Fruit fly (Drosophila melanogaster): ENCODE data around the gene Pbp95.

Gene Pbp95

DNA sequence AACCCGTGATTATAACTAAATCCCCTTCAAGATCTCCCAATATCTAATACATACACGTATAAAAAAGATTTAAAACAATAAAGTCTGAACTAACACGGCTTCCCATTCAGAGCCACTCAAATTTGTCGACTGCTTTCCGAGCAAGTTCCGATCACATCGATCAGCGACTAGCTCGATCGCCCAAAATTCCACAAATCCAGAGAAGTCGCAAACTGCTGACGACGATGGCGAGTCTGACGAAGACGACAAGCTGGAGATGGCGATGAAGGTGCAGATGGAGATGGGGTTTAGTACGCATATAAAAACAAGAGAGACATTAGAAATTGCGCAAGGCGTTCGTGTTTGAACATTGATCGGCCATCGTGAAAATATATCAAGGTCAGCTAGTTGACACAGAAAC is 14.8 kb upstream of the Pbp95 start:
- no peak for TF ChIP-seq CG3919 (GFP tag; optimal IDR thresholded peaks at IDR 0.05)
- TF ChIP-seq CG31627 (GFP tag; optimal IDR thresholded peaks at IDR 0.05): no peak
- TF ChIP-seq Sox14 (GFP tag; optimal IDR thresholded peaks at IDR 0.05): no peak
- TF ChIP-seq achi (GFP tag; optimal IDR thresholded peaks at IDR 0.05): no peak
- no peak for TF ChIP-seq CG10631 (GFP tag; optimal IDR thresholded peaks at IDR 0.05)
- no peak for TF ChIP-seq CG1621 (tag; optimal IDR thresholded peaks at IDR 0.05)
- no peak for TF ChIP-seq esn (GFP tag; optimal IDR thresholded peaks at IDR 0.05)
- no peak for TF ChIP-seq CG16779 (tag; optimal IDR thresholded peaks at IDR 0.05)
- TF ChIP-seq CG8319 (GFP tag; optimal IDR thresholded peaks at IDR 0.05): no peak
- no peak for TF ChIP-seq fd59A (GFP tag; optimal IDR thresholded peaks at IDR 0.05)
- TF ChIP-seq fkh (GFP tag; optimal IDR thresholded peaks at IDR 0.05): no peak
- no peak for TF ChIP-seq Eip93F (GFP tag; optimal IDR thresholded peaks at IDR 0.05)
- TF ChIP-seq Sox102F (GFP tag; optimal IDR thresholded peaks at IDR 0.05): no peak
- TF ChIP-seq topi (GFP tag; optimal IDR thresholded peaks at IDR 0.05): no peak
- TF ChIP-seq CG9139 (GFP tag; optimal IDR thresholded peaks at IDR 0.05): no peak
- no peak for TF ChIP-seq pdm3 (GFP tag; optimal IDR thresholded peaks at IDR 0.05)
- no peak for TF ChIP-seq CG32006 (GFP tag; optimal IDR thresholded peaks at IDR 0.05)
- TF ChIP-seq CG11762 (GFP tag; optimal IDR thresholded peaks at IDR 0.05; ENCODE audit: insufficient read depth): no peak
- TF ChIP-seq CG11902 (GFP tag; optimal IDR thresholded peaks at IDR 0.05): no peak

dm6 chr3R:7999530-8000116 is 14.0 kb upstream of the Pbp95 start, which contains the start of gene PIG-H:
Gene PIG-H, plus strand, starts transcription at chr3R:7999832.
- TF ChIP-seq vri (GFP tag; optimal IDR thresholded peaks at IDR 0.05) (peak; percentile 84), Hr39 (GFP tag; optimal IDR thresholded peaks at IDR 0.05) (peak; percentile 16), esn (GFP tag; optimal IDR thresholded peaks at IDR 0.05) (peak; percentile 16), Sox14 (GFP tag; optimal IDR thresholded peaks at IDR 0.05) (peak; percentile 14), OdsH (GFP tag; optimal IDR thresholded peaks at IDR 0.05) (no peak), CG10669 (GFP tag; optimal IDR thresholded peaks at IDR 0.05) (no peak), Ets21C (GFP tag; optimal IDR thresholded peaks at IDR 0.05) (no peak), CG8119 (GFP tag; IDR thresholded peaks at IDR 0.05) (no peak), topi (GFP tag; optimal IDR thresholded peaks at IDR 0.05) (no peak)

DNA sequence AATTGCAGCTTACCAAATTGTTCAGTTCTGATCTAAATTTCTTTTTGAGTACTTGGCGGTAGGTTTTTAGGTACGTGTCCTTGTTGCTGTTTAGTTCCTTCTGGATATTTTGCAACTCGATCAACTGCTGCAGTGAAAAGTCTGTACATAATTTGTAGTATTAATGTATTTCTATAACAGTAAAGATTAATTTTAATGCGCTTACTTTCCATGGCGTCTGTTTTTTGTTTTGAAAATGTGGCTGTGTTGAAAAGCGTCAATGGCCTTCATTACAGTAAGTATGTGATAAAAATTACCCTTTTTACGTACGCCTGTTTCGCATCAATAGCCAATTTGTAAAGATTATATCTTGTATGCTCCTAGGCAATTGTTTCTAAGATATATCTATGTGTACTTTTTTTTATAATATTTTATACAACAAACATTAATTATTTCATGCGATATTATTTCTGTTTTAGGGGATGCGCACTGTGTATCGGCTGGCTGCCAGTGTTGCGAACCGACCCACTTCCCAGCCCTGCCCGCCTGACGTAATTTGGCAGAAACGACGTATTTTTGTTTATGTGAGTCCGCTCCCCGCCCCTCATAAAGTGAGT is 12.4 kb upstream of the Pbp95 start, which contains the start of the genes Kmn2 and CG2698:
Gene Kmn2, minus strand, starts transcription at position 236 of the 596 bp plus-strand sequence.
Gene CG2698, plus strand, starts transcription at position 489 of the 596 bp plus-strand sequence.
- peak; percentile 94 for TF ChIP-seq CG7368 (GFP tag; optimal IDR thresholded peaks at IDR 0.05)
- TF ChIP-seq OdsH (GFP tag; optimal IDR thresholded peaks at IDR 0.05): peak; percentile 97
- TF ChIP-seq ss (GFP tag; optimal IDR thresholded peaks at IDR 0.05): peak; percentile 90 to 93
- TF ChIP-seq CG3032 (tag; optimal IDR thresholded peaks at IDR 0.05): peak; percentile 95
- TF ChIP-seq CG11902 (GFP tag; optimal IDR thresholded peaks at IDR 0.05): peak; percentile 96
- TF ChIP-seq Hr38 (GFP tag; optimal IDR thresholded peaks at IDR 0.05): no peak
- TF ChIP-seq cyc (GFP tag; optimal IDR thresholded peaks at IDR 0.05): peak; percentile 95
- TF ChIP-seq CG10631 (GFP tag; optimal IDR thresholded peaks at IDR 0.05): peak; percentile 97
- TF ChIP-seq lz (GFP tag; optimal IDR thresholded peaks at IDR 0.05): peak; percentile 96
- TF ChIP-seq CG3919 (GFP tag; optimal IDR thresholded peaks at IDR 0.05): peak; percentile 98
- peak; percentile 89 for TF ChIP-seq CG9139 (GFP tag; optimal IDR thresholded peaks at IDR 0.05)
- peak; percentile 96 for TF ChIP-seq Ets96B (tag; optimal IDR thresholded peaks at IDR 0.05)
- TF ChIP-seq svp (GFP tag): peak; percentile 98
- peak; percentile 91 for TF ChIP-seq CG4318 (GFP tag; optimal IDR thresholded peaks at IDR 0.05)
- peak; percentile 88 for TF ChIP-seq dsx (GFP tag; optimal IDR thresholded peaks at IDR 0.05; ENCODE audit: poor library complexity, severe bottlenecking)
- peak; percentile 91 for TF ChIP-seq CG1621 (tag; optimal IDR thresholded peaks at IDR 0.05)
- TF ChIP-seq Sox14 (GFP tag; optimal IDR thresholded peaks at IDR 0.05): peak; percentile 94
- TF ChIP-seq achi (GFP tag; optimal IDR thresholded peaks at IDR 0.05): peak; percentile 96
- TF ChIP-seq CG8119 (GFP tag; IDR thresholded peaks at IDR 0.05): peak; percentile 97
- peak; percentile 95 for TF ChIP-seq CG31627 (GFP tag; optimal IDR thresholded peaks at IDR 0.05)
- peak; percentile 98 for TF ChIP-seq CG6163 (GFP tag; IDR thresholded peaks at IDR 0.05)
- no peak for TF ChIP-seq spab (GFP tag; optimal IDR thresholded peaks at IDR 0.05)
- TF ChIP-seq Smox (GFP tag; optimal IDR thresholded peaks at IDR 0.05): peak; percentile 95
- peak; percentile 96 for TF ChIP-seq CG34406 (GFP tag; optimal IDR thresholded peaks at IDR 0.05)
- TF ChIP-seq CG15336 (GFP tag; IDR thresholded peaks at IDR 0.05): peak; percentile 97
- TF ChIP-seq Sox15 (GFP tag; optimal IDR thresholded peaks at IDR 0.05): peak; percentile 94
- TF ChIP-seq Gug (GFP tag; IDR thresholded peaks at IDR 0.05): peak; percentile 95
- peak; percentile 95 for TF ChIP-seq Hr4 (GFP tag; optimal IDR thresholded peaks at IDR 0.05)
- TF ChIP-seq esn (GFP tag; optimal IDR thresholded peaks at IDR 0.05): peak; percentile 97
- TF ChIP-seq pdm3 (GFP tag; optimal IDR thresholded peaks at IDR 0.05): peak; percentile 94
- peak; percentile 98 for TF ChIP-seq vri (GFP tag; optimal IDR thresholded peaks at IDR 0.05)
- peak; percentile 95 for TF ChIP-seq CG11294 (GFP tag; IDR thresholded peaks at IDR 0.05)
- TF ChIP-seq CG6854 (GFP tag; optimal IDR thresholded peaks at IDR 0.05): peak; percentile 93
